Fruit fly (Drosophila melanogaster): ENCODE measurements around the gene Nrt.

Nrt gene

DNA sequence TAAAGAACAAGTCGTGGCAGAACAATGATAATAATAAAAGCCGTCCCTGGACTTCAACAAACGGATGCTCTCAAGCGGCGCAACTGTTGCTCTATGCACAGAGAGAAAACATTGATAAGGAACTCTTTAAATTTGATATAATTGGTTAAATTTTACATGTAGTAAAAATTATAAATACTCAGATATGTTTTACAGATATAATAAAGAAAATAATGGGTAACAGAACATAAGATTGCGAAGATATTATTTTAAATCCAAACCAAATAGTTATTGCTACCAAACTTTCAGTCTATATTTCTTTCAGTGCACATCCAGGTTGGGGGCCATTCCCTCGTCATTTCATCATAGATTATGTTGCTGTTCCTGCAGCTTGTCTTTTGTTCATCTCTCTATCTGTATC, 16.1 kb upstream of the Nrt start (continued):
- TF ChIP-seq CG17359 (tag; optimal IDR thresholded peaks at IDR 0.05): peak; percentile 38
- TF ChIP-seq usp (GFP tag; optimal IDR thresholded peaks at IDR 0.05): no peak
- TF ChIP-seq CG9609 (GFP tag; optimal IDR thresholded peaks at IDR 0.05): no peak
- TF ChIP-seq CG4617 (GFP tag; optimal IDR thresholded peaks at IDR 0.05; ENCODE audit: borderline replicate concordance): no peak
- no peak for TF ChIP-seq NK7.1 (GFP tag; optimal IDR thresholded peaks at IDR 0.05)
- TF ChIP-seq CG8944 (GFP tag; optimal IDR thresholded peaks at IDR 0.05): no peak
- no peak for TF ChIP-seq ttk (GFP tag; IDR thresholded peaks at IDR 0.05)
- TF ChIP-seq prd (optimal IDR thresholded peaks at IDR 0.05): no peak
- peak; percentile 38; the same call in 1 of the 3 replicates for TF ChIP-seq prd (GFP tag; IDR thresholded peaks at IDR 0.05)
- no peak for TF ChIP-seq CG2199 (GFP tag; IDR thresholded peaks at IDR 0.05)
- no peak for TF ChIP-seq CG6683 (GFP tag; optimal IDR thresholded peaks at IDR 0.05)
- no peak for TF ChIP-seq salm (tag; optimal IDR thresholded peaks at IDR 0.05)
- no peak for TF ChIP-seq CTCF (GFP tag; optimal IDR thresholded peaks at IDR 0.05)
- no peak for TF ChIP-seq CG15479 (GFP tag; optimal IDR thresholded peaks at IDR 0.05)
- no peak for TF ChIP-seq Pdp1 (GFP tag; optimal IDR thresholded peaks at IDR 0.05)
- TF ChIP-seq Ssrp (tag; optimal IDR thresholded peaks at IDR 0.05): peak; percentile 9
- TF ChIP-seq CG7963 (GFP tag; IDR thresholded peaks at IDR 0.05; ENCODE audit: partially characterized antibody): no peak
- TF ChIP-seq CG18619 (GFP tag; optimal IDR thresholded peaks at IDR 0.05): no peak
- TF ChIP-seq ranshi (GFP tag; IDR thresholded peaks at IDR 0.05): no peak
- no peak for TF ChIP-seq CG32532 (GFP tag; IDR thresholded peaks at IDR 0.05)
- TF ChIP-seq Xbp1 (GFP tag; optimal IDR thresholded peaks at IDR 0.05): no peak
- peak; percentile 74 for TF ChIP-seq sens (GFP tag)
- peak; percentile 24 for TF ChIP-seq Sox100B (GFP tag; optimal IDR thresholded peaks at IDR 0.05)
- TF ChIP-seq CG43689 (GFP tag; IDR thresholded peaks at IDR 0.05): no peak
- no peak for TF ChIP-seq cad (GFP tag; optimal IDR thresholded peaks at IDR 0.05)
- no peak for TF ChIP-seq Nf-YC (tag; optimal IDR thresholded peaks at IDR 0.05)
- TF ChIP-seq CG14710 (tag; optimal IDR thresholded peaks at IDR 0.05): peak; percentile 71
- TF ChIP-seq CG10959 (GFP tag; IDR thresholded peaks at IDR 0.05): no peak
- no peak for TF ChIP-seq CG3726 (GFP tag; IDR thresholded peaks at IDR 0.05)
- TF ChIP-seq CG8281 (tag; optimal IDR thresholded peaks at IDR 0.05): no peak
- no peak for TF ChIP-seq dimm (GFP tag; IDR thresholded peaks at IDR 0.05)
- TF ChIP-seq Meics (GFP tag; optimal IDR thresholded peaks at IDR 0.05): no peak
- no peak for TF ChIP-seq NC2β (GFP tag; optimal IDR thresholded peaks at IDR 0.05)
- TF ChIP-seq caup (GFP tag; optimal IDR thresholded peaks at IDR 0.05; ENCODE audit: severe bottlenecking): no peak
- no peak for TF ChIP-seq CG12219 (GFP tag; optimal IDR thresholded peaks at IDR 0.05)
- TF ChIP-seq CG13624 (GFP tag; optimal IDR thresholded peaks at IDR 0.05): no peak
- TF ChIP-seq CG4424 (GFP tag; optimal IDR thresholded peaks at IDR 0.05): peak; percentile 36
- TF ChIP-seq zen2 (GFP tag; IDR thresholded peaks at IDR 0.05; ENCODE audit: partially characterized antibody): no peak
- no peak for TF ChIP-seq Sin3A (optimal IDR thresholded peaks at IDR 0.05)
- no peak for TF ChIP-seq CG8089 (GFP tag; optimal IDR thresholded peaks at IDR 0.05)
- TF ChIP-seq jumu (GFP tag; optimal IDR thresholded peaks at IDR 0.05): no peak
- TF ChIP-seq E2f1 (GFP tag; IDR thresholded peaks at IDR 0.05): no peak
- TF ChIP-seq CG3163 (GFP tag; optimal IDR thresholded peaks at IDR 0.05): no peak
- peak; percentile 59 for TF ChIP-seq Drgx (GFP tag; IDR thresholded peaks at IDR 0.05)
- peak; percentile 63 for TF ChIP-seq CG11504 (tag; optimal IDR thresholded peaks at IDR 0.05)
- TF ChIP-seq Mad (GFP tag; optimal IDR thresholded peaks at IDR 0.05): no peak
- no peak for TF ChIP-seq Gsc (GFP tag; IDR thresholded peaks at IDR 0.05)
- TF ChIP-seq hth (optimal IDR thresholded peaks at IDR 0.05): no peak
- no peak for TF ChIP-seq Nf-YB (GFP tag; optimal IDR thresholded peaks at IDR 0.05)
- no peak for TF ChIP-seq Oaz (GFP tag; IDR thresholded peaks at IDR 0.05)
- TF ChIP-seq ems (GFP tag; optimal IDR thresholded peaks at IDR 0.05): no peak
- no peak for TF ChIP-seq CG17186 (GFP tag; optimal IDR thresholded peaks at IDR 0.05)
- TF ChIP-seq MTF-1 (GFP tag; optimal IDR thresholded peaks at IDR 0.05; ENCODE audit: borderline replicate concordance): no peak
- TF ChIP-seq bigmax (GFP tag; optimal IDR thresholded peaks at IDR 0.05): no peak

Measured in whole organism, embryonic.